Worm (Caenorhabditis elegans): ENCODE measurements around the gene F41H10.2.

DNA sequence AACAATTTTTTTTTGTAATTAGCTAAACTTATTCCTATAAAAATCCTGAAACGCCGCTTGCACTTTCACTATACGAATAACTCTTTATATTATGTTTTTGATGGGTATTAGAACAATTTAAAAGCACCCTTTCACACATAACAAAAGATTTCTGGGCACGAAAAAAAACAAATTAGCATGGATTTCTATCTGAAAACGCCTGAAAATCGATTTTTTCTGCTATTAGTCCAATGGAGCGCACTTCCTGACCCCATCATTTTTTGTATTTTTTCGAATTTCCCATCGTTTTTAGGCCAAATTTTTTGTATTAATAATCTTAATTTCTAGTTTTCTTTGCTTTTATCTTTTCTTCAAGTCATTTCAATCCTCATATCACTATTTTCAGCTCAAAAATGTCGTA lies 12.0 kb upstream of the F41H10.2 start, which contains the start of gene F41H10.3:
- TF ChIP-seq egl-27 (tag; optimal IDR thresholded peaks at IDR 0.05) (no peak), nfya-1 (tag; optimal IDR thresholded peaks at IDR 0.05; ENCODE audit: insufficient read depth) (no peak), snpc-4 (tag; optimal IDR thresholded peaks at IDR 0.05) (no peak), zag-1 (tag; optimal IDR thresholded peaks at IDR 0.05) (no peak), nhr-28 (tag; optimal IDR thresholded peaks at IDR 0.05) (no peak), ztf-4 (tag; optimal IDR thresholded peaks at IDR 0.05) (no peak)
